Worm (Caenorhabditis elegans): ENCODE measurements around the gene F09G8.10.

DNA sequence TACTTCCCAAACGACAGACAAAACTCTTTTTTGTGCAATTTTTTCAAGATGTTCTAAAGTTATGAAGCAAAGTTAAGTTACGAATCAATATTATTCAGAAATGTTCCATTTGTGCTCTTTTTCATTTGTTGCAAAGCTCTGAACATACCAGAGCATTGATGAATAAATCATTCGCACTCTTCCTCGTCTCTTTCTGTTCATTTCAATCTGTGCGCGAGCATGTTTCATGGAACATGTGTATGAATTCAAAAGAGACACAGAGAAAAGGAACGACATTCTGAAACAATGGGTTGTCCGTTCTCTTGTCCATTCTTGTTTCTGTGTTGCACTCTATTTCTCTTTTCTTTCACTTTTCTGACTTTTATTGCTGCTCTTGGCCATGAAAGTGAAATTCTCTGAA lies 8.4 kb upstream of the F09G8.10 start:
- no peak for TF ChIP-seq unc-62 (GFP tag; optimal IDR thresholded peaks at IDR 0.05)
- TF ChIP-seq nhr-11 (tag; optimal IDR thresholded peaks at IDR 0.05), result no peak
- no peak for TF ChIP-seq elt-1 (tag; optimal IDR thresholded peaks at IDR 0.05)
- TF ChIP-seq dmd-4 (tag; optimal IDR thresholded peaks at IDR 0.05), result no peak
